Worm (Caenorhabditis elegans) whole organism, young adult: ENCODE results near the gene F48D6.4.

Experiments
- B0035.1 ChIP-seq: sonication (generic microtip); optimal IDR thresholded peaks from 2 replicates; lab custom pipeline; 2016; ENCODE audit warnings: missing genetic modification characterization, mild to moderate bottlenecking, missing compliant biosample characterization, missing genotype, missing genetic modification reagents
- F22D6.2 ChIP-seq: sonication (generic microtip); optimal IDR thresholded peaks from 2 replicates; lab custom pipeline; 2016; ENCODE audit warnings: mild to moderate bottlenecking, missing genetic modification characterization, missing compliant biosample characterization
- F23B12.7 ChIP-seq: sonication (generic microtip); optimal IDR thresholded peaks from 2 replicates; lab custom pipeline; 2017; ENCODE audit warnings: missing genetic modification characterization, mild to moderate bottlenecking, missing compliant biosample characterization, antibody characterized with exemption, moderate library complexity; ENCODE audit not compliant: insufficient read depth
- F37B4.10 ChIP-seq: fragments of 200-800 bp; sonication (Bioruptor generic); IDR thresholded peaks from 2 replicates; pipeline ENCODE4 v1.3.6; 2022; ENCODE audit warnings: missing genetic modification characterization, missing compliant biosample characterization
- F39B2.1 ChIP-seq: fragments of 200-800 bp; sonication (Bioruptor generic); IDR thresholded peaks from 2 replicates; pipeline ENCODE4 v1.3.6; 2022; ENCODE audit warnings: missing genetic modification reagents, missing genetic modification characterization, missing compliant biosample characterization
- K11D2.4 ChIP-seq: fragments of 200-800 bp; sonication (Bioruptor generic); IDR thresholded peaks from 2 replicates; pipeline ENCODE4 v1.3.6; 2022; ENCODE audit warnings: missing genetic modification reagents, missing genetic modification characterization, missing compliant biosample characterization
- Y56A3A.18 ChIP-seq: fragments of 200-800 bp; sonication (Bioruptor generic); IDR thresholded peaks from 2 replicates; pipeline ENCODE4 v1.3.6; 2022; ENCODE audit warnings: missing genetic modification reagents, missing genetic modification characterization, missing compliant biosample characterization
- Y67H2A.10 ChIP-seq: fragments of 200-800 bp; sonication (Bioruptor generic); conservative IDR thresholded peaks from 2 replicates; pipeline ENCODE4 v1.3.6; 2022; ENCODE audit warnings: missing genetic modification reagents, missing genetic modification characterization, missing compliant biosample characterization
- Y79H2A.3 ChIP-seq: fragments of 200-800 bp; sonication (Bioruptor generic); conservative IDR thresholded peaks from 2 replicates; pipeline ENCODE4 v1.3.6; 2022; ENCODE audit warnings: missing genetic modification reagents, missing genetic modification characterization, missing compliant biosample characterization
- Y95B8A.8 ChIP-seq: fragments of 200-800 bp; sonication (Bioruptor generic); IDR thresholded peaks from 2 replicates; pipeline ENCODE4 v1.3.6; 2022; ENCODE audit warnings: missing genetic modification reagents, missing genetic modification characterization, missing compliant biosample characterization
- atf-7 ChIP-seq: sonication (generic microtip); optimal IDR thresholded peaks from 2 replicates; lab custom pipeline; 2017; ENCODE audit warnings: mild to moderate bottlenecking, missing genetic modification characterization, missing compliant biosample characterization
- attf-5 ChIP-seq: fragments of 200-800 bp; sonication (Bioruptor generic); optimal IDR thresholded peaks from 2 replicates; lab custom pipeline; 2018; ENCODE audit warnings: mild to moderate bottlenecking, missing genetic modification characterization, missing compliant biosample characterization
- attf-6 ChIP-seq: fragments of 200-800 bp; sonication (Bioruptor generic); IDR thresholded peaks from 2 replicates; pipeline ENCODE4 v1.3.6; 2022; ENCODE audit warnings: missing genetic modification reagents, missing genetic modification characterization, missing compliant biosample characterization
- cebp-1 ChIP-seq, 2 experiments: fragments of 200-800 bp in 1 of 2; sonication (Bioruptor generic) in 1 of 2; sonication (generic microtip) in 1 of 2; IDR thresholded peaks in 1 of 2; optimal IDR thresholded peaks in 1 of 2; 2 replicates each; pipeline versions ENCODE4 v1.3.6 to Lab custom; 2017 to 2022; ENCODE audit warnings: missing compliant biosample characterization in 2 of 2, missing genetic modification characterization in 2 of 2, mild to moderate bottlenecking in 1 of 2, missing genetic modification reagents in 1 of 2, moderate library complexity in 1 of 2
- ceh-79 ChIP-seq: sonication (generic microtip); optimal IDR thresholded peaks from 2 replicates; lab custom pipeline; 2017; ENCODE audit warnings: mild to moderate bottlenecking, missing genetic modification characterization, missing compliant biosample characterization
- ceh-91 ChIP-seq: fragments of 200-800 bp; sonication (Bioruptor generic); IDR thresholded peaks from 2 replicates; pipeline ENCODE4 v1.3.6; 2022; ENCODE audit warnings: missing genetic modification reagents, missing genetic modification characterization, missing compliant biosample characterization
- die-1 ChIP-seq: sonication (generic microtip); optimal IDR thresholded peaks from 2 replicates; lab custom pipeline; 2016; ENCODE audit warnings: missing genotype, mild to moderate bottlenecking, missing genetic modification characterization, missing compliant biosample characterization
- dox-1 ChIP-seq: fragments of 200-800 bp; sonication (Bioruptor generic); IDR thresholded peaks from 2 replicates; pipeline ENCODE4 v1.3.6; 2022; ENCODE audit warnings: missing genetic modification reagents, missing genetic modification characterization, missing compliant biosample characterization
- efl-1 ChIP-seq: fragments of 150-350 bp; optimal IDR thresholded peaks from 2 replicates; lab custom pipeline; 2014; ENCODE audit warnings: missing biosample characterization, missing genetic modification reagents, missing genetic modification characterization
- hrde-1 ChIP-seq: sonication (generic microtip); optimal IDR thresholded peaks from 2 replicates; lab custom pipeline; 2016; ENCODE audit warnings: missing genetic modification characterization, mild to moderate bottlenecking, missing compliant biosample characterization, moderate library complexity, missing genotype, missing genetic modification reagents, borderline replicate concordance
- lag-1 ChIP-seq: fragments of 200-800 bp; sonication (Bioruptor generic); IDR thresholded peaks from 2 replicates; pipeline ENCODE4 v1.3.6; 2022; ENCODE audit warnings: missing genetic modification reagents, missing genetic modification characterization, missing compliant biosample characterization
- let-526 ChIP-seq: fragments of 200-800 bp; sonication (Bioruptor generic); IDR thresholded peaks from 2 replicates; pipeline ENCODE4 v1.3.6; 2022; ENCODE audit warnings: missing genetic modification reagents, missing genetic modification characterization, missing compliant biosample characterization
- lir-1 ChIP-seq: fragments of 200-800 bp; sonication (Bioruptor generic); conservative IDR thresholded peaks from 2 replicates; pipeline ENCODE4 v1.3.6; 2022; ENCODE audit warnings: missing genetic modification reagents, missing genetic modification characterization, missing compliant biosample characterization
- nfya-2 ChIP-seq: fragments of 200-800 bp; sonication (Bioruptor generic); IDR thresholded peaks from 2 replicates; pipeline ENCODE4 v1.3.6; 2022; ENCODE audit warnings: missing genetic modification reagents, missing genetic modification characterization, missing compliant biosample characterization
- nhr-179 ChIP-seq: sonication (generic microtip); optimal IDR thresholded peaks from 2 replicates; lab custom pipeline; 2016; ENCODE audit warnings: mild to moderate bottlenecking, missing genetic modification characterization, missing compliant biosample characterization
- pha-4 ChIP-seq: fragments of 150-350 bp; sonication (generic microtip); optimal IDR thresholded peaks from 2 replicates; lab custom pipeline; 2014; ENCODE audit warnings: missing biosample characterization, missing genetic modification reagents, missing genetic modification characterization
- repo-1 ChIP-seq: sonication (generic microtip); optimal IDR thresholded peaks from 2 replicates; lab custom pipeline; 2017; ENCODE audit warnings: mild to moderate bottlenecking, missing genetic modification characterization, missing compliant biosample characterization
- sdz-38 ChIP-seq: sonication (generic microtip); optimal IDR thresholded peaks from 2 replicates; lab custom pipeline; 2016; ENCODE audit warnings: missing genotype, missing genetic modification characterization, missing compliant biosample characterization
- snpc-3.4 ChIP-seq: sonication (generic microtip); optimal IDR thresholded peaks from 2 replicates; lab custom pipeline; 2017; ENCODE audit warnings: missing genetic modification characterization, mild to moderate bottlenecking, missing compliant biosample characterization, antibody characterized with exemption, moderate library complexity, missing genotype, missing genetic modification reagents
- snpc-4 ChIP-seq, 5 experiments: fragments of 150-350 bp in 1 of 5; sonication (generic microtip) in 4 of 5; optimal IDR thresholded peaks; 2 replicates each; lab custom pipeline; 2014 to 2018; ENCODE audit warnings: missing genetic modification characterization in 5 of 5, missing biosample characterization in 3 of 5, antibody characterized with exemption in 2 of 5, mild to moderate bottlenecking in 2 of 5, missing compliant biosample characterization in 2 of 5, missing genotype in 2 of 5, moderate library complexity in 2 of 5, missing genetic modification reagents in 1 of 5
- unc-62 ChIP-seq: fragments of 150-350 bp; optimal IDR thresholded peaks from 2 replicates; lab custom pipeline; 2014; ENCODE audit warnings: missing biosample characterization, missing genetic modification reagents, missing genetic modification characterization
- zim-3 ChIP-seq: sonication (generic microtip); optimal IDR thresholded peaks from 2 replicates; lab custom pipeline; 2017; ENCODE audit warnings: mild to moderate bottlenecking, missing genetic modification characterization, moderate library complexity, missing compliant biosample characterization
- ztf-22 ChIP-seq: fragments of 200-800 bp; sonication (Bioruptor generic); optimal IDR thresholded peaks from 2 replicates; lab custom pipeline; 2018; ENCODE audit warnings: mild to moderate bottlenecking, missing genetic modification characterization, moderate library complexity, missing compliant biosample characterization
- ztf-6 ChIP-seq: fragments of 200-800 bp; sonication (Bioruptor generic); IDR thresholded peaks from 2 replicates; pipeline ENCODE4 v1.3.6; 2022; ENCODE audit warnings: missing genetic modification reagents, missing genetic modification characterization, missing compliant biosample characterization

Gene F48D6.4

ce11 chrX:4268396-4268795, 21.4 kb upstream of the F48D6.4 start:
- TF ChIP-seq ceh-91 (GFP tag; lab: Robert Waterston, UW) = no peak
- TF ChIP-seq Y67H2A.10 (GFP tag; lab: Robert Waterston, UW) = no peak
- TF ChIP-seq efl-1 (GFP tag; lab: Kevin White, UChicago) = no peak
- TF ChIP-seq ztf-6 (GFP tag; lab: Robert Waterston, UW) = no peak
- no peak for TF ChIP-seq unc-62 (GFP tag; lab: Kevin White, UChicago)
- no peak for TF ChIP-seq lir-1 (GFP tag; lab: Robert Waterston, UW)
- no peak for TF ChIP-seq ztf-22 (GFP tag; lab: Kevin White, UChicago)
- no peak for TF ChIP-seq Y79H2A.3
- no peak for TF ChIP-seq snpc-3.4 (tag; lab: Kevin White, UChicago)
- TF ChIP-seq let-526 = no peak
- no peak for TF ChIP-seq Y95B8A.8 (GFP tag; lab: Robert Waterston, UW)
- TF ChIP-seq lag-1 (GFP tag; lab: Robert Waterston, UW) = no peak
- TF ChIP-seq F37B4.10 (GFP tag; lab: Robert Waterston, UW) = no peak
- no peak for TF ChIP-seq F22D6.2 (tag; lab: Kevin White, UChicago)

- TF ChIP-seq zim-3 (no peak), cebp-1 (GFP tag; IDR thresholded peaks at IDR 0.05; lab: Robert Waterston, UW) (no peak), cebp-1 (tag; optimal IDR thresholded peaks at IDR 0.05; lab: Kevin White, UChicago) (peak; percentile 47), F39B2.1 (GFP tag; lab: Robert Waterston, UW) (no peak), dox-1 (0 out of 2 replicates have a peak, but pooled peaks have one; percentile 4), attf-5 (peak; percentile 21), hrde-1 (no peak), B0035.1 (no peak), repo-1 (tag; lab: Kevin White, UChicago) (no peak), snpc-4 (GFP tag; optimal IDR thresholded peaks at IDR 0.05; lab: Kevin White, UChicago) (no peak), snpc-4 (tag; optimal IDR thresholded peaks at IDR 0.05; lab: Kevin White, UChicago) (no peak), nfya-2 (GFP tag; lab: Robert Waterston, UW) (no peak), ceh-79 (no peak), ztf-22 (GFP tag; lab: Kevin White, UChicago) (no peak), die-1 (no peak), attf-6 (GFP tag; lab: Robert Waterston, UW) (no peak), pha-4 (peak; percentile 17), F23B12.7 (tag; lab: Kevin White, UChicago) (no peak), Y56A3A.18 (GFP tag; lab: Robert Waterston, UW) (no peak), atf-7 (tag; lab: Kevin White, UChicago) (no peak), let-526 (0 out of 2 replicates have a peak, but pooled peaks have one; percentile 29), nhr-179 (tag; lab: Kevin White, UChicago) (no peak), F22D6.2 (tag; lab: Kevin White, UChicago) (no peak), K11D2.4 (GFP tag; lab: Robert Waterston, UW) (0 out of 2 replicates have a peak, but pooled peaks have one; percentile 36), sdz-38 (tag; lab: Kevin White, UChicago) (no peak)
These were observed 19.3 kb upstream of the F48D6.4 start for ce11 chrX:4266178-4266931.
